Worm (Caenorhabditis elegans) whole organism, L1 larva: Measurements from ENCODE around the gene F11D11.22.

Source experiments
- ceh-63 ChIP-seq: fragments of 200-800 bp; sonication (Bioruptor generic); optimal IDR thresholded peaks from 2 replicates; lab custom pipeline; 2018; ENCODE audit warnings: mild to moderate bottlenecking, missing genetic modification characterization, missing compliant biosample characterization
- ceh-82 ChIP-seq, 3 experiments: fragments of 150-350 bp in 1 of 3; sonication (generic microtip) in 2 of 3; optimal IDR thresholded peaks; 2 replicates each; lab custom pipeline; 2014 to 2017; ENCODE audit warnings: missing biosample characterization in 3 of 3, missing genetic modification characterization in 3 of 3
- fkh-10 ChIP-seq: sonication (generic microtip); optimal IDR thresholded peaks from 2 replicates; lab custom pipeline; 2017; ENCODE audit warnings: missing biosample characterization, missing genetic modification reagents, missing genetic modification characterization
- fos-1 ChIP-seq: fragments of 150-350 bp; optimal IDR thresholded peaks from 2 replicates; lab custom pipeline; 2014; ENCODE audit warnings: missing biosample characterization, missing genetic modification characterization
- nhr-28 ChIP-seq: fragments of 150-350 bp; optimal IDR thresholded peaks from 2 replicates; lab custom pipeline; 2014; ENCODE audit warnings: missing biosample characterization, missing genetic modification characterization
- nhr-47 ChIP-seq: sonication (generic microtip); optimal IDR thresholded peaks from 2 replicates; lab custom pipeline; 2016; ENCODE audit warnings: mild to moderate bottlenecking, missing genetic modification characterization, moderate library complexity, missing compliant biosample characterization
- nhr-71 ChIP-seq: sonication (generic microtip); optimal IDR thresholded peaks from 2 replicates; lab custom pipeline; 2016; ENCODE audit warnings: mild to moderate bottlenecking, missing genetic modification characterization, moderate library complexity, missing compliant biosample characterization
- nhr-76 ChIP-seq: sonication (generic microtip); optimal IDR thresholded peaks from 2 replicates; lab custom pipeline; 2017; ENCODE audit warnings: missing biosample characterization, missing genetic modification characterization
- nhr-85 ChIP-seq: sonication (generic microtip); peaks from one replicate; lab custom pipeline; 2016; ENCODE audit warnings: missing genetic modification characterization, inconsistent platforms, missing compliant biosample characterization
- sptf-1 ChIP-seq: fragments of 150-350 bp; optimal IDR thresholded peaks from 2 replicates; lab custom pipeline; 2014; ENCODE audit warnings: missing biosample characterization, missing genetic modification characterization
- zag-1 ChIP-seq: fragments of 150-350 bp; optimal IDR thresholded peaks from 2 replicates; lab custom pipeline; 2014; ENCODE audit warnings: missing biosample characterization, missing genetic modification characterization

DNA sequence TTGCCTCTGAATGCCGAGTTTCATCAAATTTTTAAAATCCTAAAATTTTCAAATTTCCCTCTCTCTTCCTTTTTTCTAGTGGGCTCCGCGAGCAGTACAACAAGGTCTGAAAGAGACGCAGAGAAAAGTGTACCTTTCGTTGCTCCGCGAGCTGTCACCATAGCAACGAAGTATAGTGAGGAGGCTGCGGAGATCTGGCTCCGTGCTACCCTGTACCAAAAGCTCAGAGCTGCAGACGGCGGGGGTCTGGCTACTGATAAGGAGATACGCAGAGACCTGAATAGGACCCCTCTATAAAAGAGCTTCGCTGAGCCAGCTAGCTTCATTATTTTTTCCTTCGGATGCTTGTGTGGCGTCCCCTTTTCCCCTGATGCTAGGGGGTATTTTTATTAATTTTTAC, 21.3 kb downstream of the F11D11.22 start, which contains the start of gene Y17D7B.10:
- TF ChIP-seq nhr-47 (tag; lab: Kevin White, UChicago) (peak; percentile 35), sptf-1 (tag; lab: Kevin White, UChicago) (no peak), fkh-10 (GFP tag; lab: Kevin White, UChicago) (no peak), nhr-71 (tag; lab: Kevin White, UChicago) (no peak), fos-1 (tag; lab: Kevin White, UChicago) (no peak), ceh-82 (tag; optimal IDR thresholded peaks at IDR 0.05; lab: Kevin White, UChicago) (no peak), ceh-63 (GFP tag; lab: Kevin White, UChicago) (no peak), nhr-85 (no peak), nhr-28 (tag; lab: Kevin White, UChicago) (no peak), nhr-76 (tag; lab: Kevin White, UChicago) (no peak), zag-1 (tag; lab: Kevin White, UChicago) (no peak)
